Worm (Caenorhabditis elegans) whole organism, L3 larva: ENCODE data around the gene C04A11.2.
A peak's percentile ranks its signal among the peaks of the same experiment; 100 is the strongest.

Experiments used
- ama-1 ChIP-seq: fragments of 150-350 bp; optimal IDR thresholded peaks from 2 replicates; lab custom pipeline; 2018
- egl-27 ChIP-seq: sonication (generic microtip); optimal IDR thresholded peaks from 4 replicates; lab custom pipeline; 2017; ENCODE audit warnings: missing biosample characterization, missing genetic modification reagents, missing genetic modification characterization
- fkh-10 ChIP-seq: sonication (generic microtip); optimal IDR thresholded peaks from 2 replicates; lab custom pipeline; 2017; ENCODE audit warnings: missing biosample characterization, missing genetic modification reagents, missing genetic modification characterization
- lin-39 ChIP-seq: fragments of 150-350 bp; optimal IDR thresholded peaks from 2 replicates; lab custom pipeline; 2018; ENCODE audit warnings: missing biosample characterization, missing genetic modification reagents, missing genetic modification characterization
- nhr-237 ChIP-seq: fragments of 150-350 bp; optimal IDR thresholded peaks from 2 replicates; lab custom pipeline; 2014; ENCODE audit warnings: missing biosample characterization, missing genetic modification characterization
- nhr-28 ChIP-seq: fragments of 150-350 bp; optimal IDR thresholded peaks from 2 replicates; lab custom pipeline; 2014; ENCODE audit warnings: missing biosample characterization, missing genetic modification characterization
- pha-4 ChIP-seq: fragments of 150-350 bp; optimal IDR thresholded peaks from 2 replicates; lab custom pipeline; 2014; ENCODE audit warnings: missing biosample characterization, missing genetic modification reagents, missing genetic modification characterization
- pqm-1 ChIP-seq: fragments of 150-350 bp; optimal IDR thresholded peaks from 2 replicates; lab custom pipeline; 2017; ENCODE audit warnings: missing biosample characterization, missing genetic modification characterization, inconsistent platforms
- sea-2 ChIP-seq: fragments of 150-350 bp; sonication (generic microtip); optimal IDR thresholded peaks from 4 replicates; lab custom pipeline; 2014; ENCODE audit warnings: missing biosample characterization, missing genetic modification reagents, missing genetic modification characterization
- ztf-11 ChIP-seq: fragments of 150-350 bp; optimal IDR thresholded peaks from 2 replicates; lab custom pipeline; 2014; ENCODE audit warnings: missing biosample characterization, missing genetic modification characterization
- ztf-4 ChIP-seq: fragments of 150-350 bp; optimal IDR thresholded peaks from 2 replicates; lab custom pipeline; 2014; ENCODE audit warnings: missing biosample characterization, missing genetic modification characterization

DNA sequence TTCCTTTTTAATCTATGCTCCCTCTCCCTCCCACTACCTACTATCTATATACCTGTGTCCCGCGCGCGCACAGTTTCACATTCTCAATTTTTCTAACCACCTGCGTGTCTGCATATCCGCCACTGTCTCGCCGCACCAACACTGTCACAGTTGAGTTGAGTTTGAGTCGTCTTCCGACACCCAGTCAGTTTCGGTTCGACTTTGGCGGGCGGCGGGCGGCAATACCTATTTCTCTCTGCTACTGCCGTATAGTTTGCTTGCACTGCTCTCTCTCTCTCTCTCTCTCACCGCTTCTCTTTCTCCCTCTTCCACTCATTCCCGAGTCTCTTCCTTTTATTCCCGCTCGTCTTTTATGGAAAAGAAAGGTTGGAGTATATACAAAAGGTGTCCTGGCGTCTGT is 6.8 kb upstream of the C04A11.2 start:
- no peak for TF ChIP-seq fkh-10 (GFP tag; lab: Kevin White, UChicago)
- no peak for TF ChIP-seq nhr-237 (tag; lab: Kevin White, UChicago)
- no peak for TF ChIP-seq ztf-11
- no peak for TF ChIP-seq pqm-1 (tag; lab: Kevin White, UChicago)
- no peak for TF ChIP-seq ama-1 (lab: Kevin White, UChicago)
- peak; percentile 37 for TF ChIP-seq pha-4 (tag; lab: Kevin White, UChicago)
- TF ChIP-seq ztf-4 (tag; lab: Kevin White, UChicago): no peak
- no peak for TF ChIP-seq nhr-28 (tag; lab: Kevin White, UChicago)
- no peak for TF ChIP-seq sea-2
- no peak for TF ChIP-seq egl-27 (tag; lab: Kevin White, UChicago)
- no peak for TF ChIP-seq lin-39 (tag; lab: Kevin White, UChicago)
